Fruit fly (Drosophila melanogaster) whole organism, adult: Measurements from ENCODE around the gene CG32816.

Experiments used
- CG11617 ChIP-seq: fragments of 200-800 bp; sonication (Bioruptor generic); optimal IDR thresholded peaks from 2 replicates; lab custom pipeline; 2017; ENCODE audit warnings: mild to moderate bottlenecking, missing biosample characterization, missing genetic modification reagents, missing genetic modification characterization
- CG12768 ChIP-seq: fragments of 200-800 bp; sonication (Bioruptor generic); optimal IDR thresholded peaks from 2 replicates; lab custom pipeline; 2017; ENCODE audit warnings: missing biosample characterization, missing genetic modification characterization, mild to moderate bottlenecking, moderate library complexity, missing genetic modification reagents
- CG14711 ChIP-seq: fragments of 200-800 bp; sonication (Bioruptor generic); optimal IDR thresholded peaks from 2 replicates; lab custom pipeline; 2018; ENCODE audit warnings: missing biosample characterization, mild to moderate bottlenecking, missing genetic modification characterization, moderate library complexity
- CG1620 ChIP-seq: fragments of 200-800 bp; sonication (Bioruptor generic); optimal IDR thresholded peaks from 2 replicates; lab custom pipeline; 2016; ENCODE audit warnings: missing biosample characterization, missing genetic modification characterization
- CG33017 ChIP-seq: fragments of 200-800 bp; sonication (Bioruptor generic); optimal IDR thresholded peaks from 2 replicates; lab custom pipeline; 2018; ENCODE audit warnings: missing biosample characterization, mild to moderate bottlenecking, missing genetic modification characterization, moderate library complexity
- CG5204 ChIP-seq: fragments of 200-800 bp; sonication (Bioruptor generic); optimal IDR thresholded peaks from 2 replicates; lab custom pipeline; 2016; ENCODE audit warnings: missing biosample characterization, missing genetic modification characterization
- CG7045 ChIP-seq: fragments of 200-800 bp; sonication (Bioruptor generic); optimal IDR thresholded peaks from 2 replicates; lab custom pipeline; 2017; ENCODE audit warnings: missing biosample characterization, mild to moderate bottlenecking, missing genetic modification characterization
- CG7101 ChIP-seq: fragments of 200-800 bp; sonication (Bioruptor generic); optimal IDR thresholded peaks from 2 replicates; lab custom pipeline; 2018; ENCODE audit warnings: missing biosample characterization, mild to moderate bottlenecking, missing genetic modification characterization, moderate library complexity
- Clk ChIP-seq: fragments of 200-800 bp; sonication (Bioruptor generic); optimal IDR thresholded peaks from 2 replicates; lab custom pipeline; 2017; ENCODE audit warnings: missing biosample characterization, missing genetic modification characterization
- Crg-1 ChIP-seq: fragments of 200-800 bp; sonication (Bioruptor generic); optimal IDR thresholded peaks from 2 replicates; lab custom pipeline; 2016; ENCODE audit warnings: missing biosample characterization, missing genetic modification characterization
- Hr96 ChIP-seq: fragments of 200-800 bp; sonication (Bioruptor generic); optimal IDR thresholded peaks from 2 replicates; lab custom pipeline; 2016; ENCODE audit warnings: missing biosample characterization, missing genetic modification characterization
- Mnt ChIP-seq: fragments of 200-800 bp; sonication (Bioruptor generic); optimal IDR thresholded peaks from 2 replicates; lab custom pipeline; 2016; ENCODE audit warnings: missing biosample characterization, mild to moderate bottlenecking, missing genetic modification characterization
- bab1 ChIP-seq: fragments of 200-800 bp; sonication (Bioruptor generic); optimal IDR thresholded peaks from 3 replicates; lab custom pipeline; 2019; ENCODE audit warnings: missing biosample characterization, mild to moderate bottlenecking, missing genetic modification characterization, moderate library complexity
- cic ChIP-seq: fragments of 200-800 bp; sonication (Bioruptor generic); optimal IDR thresholded peaks from 2 replicates; lab custom pipeline; 2017; ENCODE audit warnings: missing biosample characterization, mild to moderate bottlenecking, missing genetic modification characterization, moderate library complexity
- cnc ChIP-seq, 2 experiments: fragments of >200 bp; optimal IDR thresholded peaks; 2 replicates each; lab custom pipeline; 2017
- kay ChIP-seq: fragments of 200-800 bp; sonication (Bioruptor generic); peaks from one replicate; lab custom pipeline; 2016; ENCODE audit warnings: missing biosample characterization, missing genetic modification characterization, borderline replicate concordance
- ovo ChIP-seq: fragments of 200-800 bp; sonication (Bioruptor generic); optimal IDR thresholded peaks from 2 replicates; lab custom pipeline; 2016; ENCODE audit warnings: missing biosample characterization, missing genetic modification characterization
- pad ChIP-seq: fragments of 200-800 bp; sonication (Bioruptor generic); optimal IDR thresholded peaks from 3 replicates; lab custom pipeline; 2017; ENCODE audit warnings: missing biosample characterization, missing genetic modification characterization, mild to moderate bottlenecking, moderate library complexity, missing genetic modification reagents
- tj ChIP-seq: fragments of 200-800 bp; sonication (Bioruptor generic); optimal IDR thresholded peaks from 3 replicates; lab custom pipeline; 2017; ENCODE audit warnings: missing biosample characterization, mild to moderate bottlenecking, missing genetic modification characterization, moderate library complexity
- toe ChIP-seq: fragments of 200-800 bp; sonication (Bioruptor generic); optimal IDR thresholded peaks from 2 replicates; lab custom pipeline; 2016; ENCODE audit warnings: missing biosample characterization, missing genetic modification characterization

CG32816 gene

dm6 chrX:470626-471025 is at the start of gene CG32816:
TSS of gene CG32816 (minus strand) at chrX:470726.
- no peak for TF ChIP-seq Mnt (GFP tag; lab: Kevin White, UChicago)
- no peak for TF ChIP-seq CG7101 (tag; lab: Kevin White, UChicago)
- peak; percentile 55 for TF ChIP-seq ovo
- TF ChIP-seq CG7045 (GFP tag; lab: Kevin White, UChicago), result no peak
- no peak for TF ChIP-seq tj (GFP tag; lab: Kevin White, UChicago)

- TF ChIP-seq CG7101 (tag; lab: Kevin White, UChicago) (no peak), pad (no peak), CG5204 (no peak), CG11617 (GFP tag; lab: Kevin White, UChicago) (no peak), Mnt (GFP tag; lab: Kevin White, UChicago) (no peak), kay (GFP tag; lab: Kevin White, UChicago) (no peak), cic (no peak), CG33017 (tag; lab: Kevin White, UChicago) (no peak), Crg-1 (GFP tag; lab: Kevin White, UChicago) (no peak), Clk (GFP tag; lab: Kevin White, UChicago) (no peak), CG7045 (GFP tag; lab: Kevin White, UChicago) (no peak), Hr96 (no peak)
Measured at dm6 chrX:518858-519257, 48.3 kb upstream of the CG32816 start.

dm6 chrX:515676-516075 is 45.1 kb upstream of the CG32816 start:
- TF ChIP-seq CG7045 (GFP tag; lab: Kevin White, UChicago), result no peak
- no peak for TF ChIP-seq tj (GFP tag; lab: Kevin White, UChicago)
- TF ChIP-seq Hr96, result no peak
- no peak for TF ChIP-seq CG5204
- TF ChIP-seq CG14711 (tag; lab: Kevin White, UChicago), result no peak
- TF ChIP-seq Clk (GFP tag; lab: Kevin White, UChicago), result no peak
- no peak for TF ChIP-seq cic
- no peak for TF ChIP-seq Mnt (GFP tag; lab: Kevin White, UChicago)
- no peak for TF ChIP-seq CG33017 (tag; lab: Kevin White, UChicago)
- no peak for TF ChIP-seq kay (GFP tag; lab: Kevin White, UChicago)
- no peak for TF ChIP-seq cnc (optimal IDR thresholded peaks at IDR 0.05; lab: Kevin White, UChicago)
- TF ChIP-seq ovo, result no peak
- no peak for TF ChIP-seq CG11617 (GFP tag; lab: Kevin White, UChicago)
- TF ChIP-seq Crg-1 (GFP tag; lab: Kevin White, UChicago), result no peak
- no peak for TF ChIP-seq CG7101 (tag; lab: Kevin White, UChicago)

dm6 chrX:512527-512926 is 42.0 kb upstream of the CG32816 start:
- TF ChIP-seq ovo, result no peak
- TF ChIP-seq cic, result no peak
- no peak for TF ChIP-seq CG1620 (GFP tag; lab: Kevin White, UChicago)
- no peak for TF ChIP-seq CG7101 (tag; lab: Kevin White, UChicago)
- no peak for TF ChIP-seq cnc (optimal IDR thresholded peaks at IDR 0.05; lab: Kevin White, UChicago)
- no peak for TF ChIP-seq toe (GFP tag; lab: Kevin White, UChicago)
- no peak for TF ChIP-seq Hr96
- TF ChIP-seq CG12768 (GFP tag; lab: Kevin White, UChicago), result no peak
- TF ChIP-seq kay (GFP tag; lab: Kevin White, UChicago), result no peak
- TF ChIP-seq pad, result no peak

- TF ChIP-seq CG11617 (GFP tag; lab: Kevin White, UChicago) (no peak), Clk (GFP tag; lab: Kevin White, UChicago) (no peak), toe (GFP tag; lab: Kevin White, UChicago) (no peak), CG7101 (tag; lab: Kevin White, UChicago) (no peak), CG7045 (GFP tag; lab: Kevin White, UChicago) (no peak), ovo (no peak)
Measured at dm6 chrX:510528-510927, 40.0 kb upstream of the CG32816 start.

dm6 chrX:509117-509516 is 38.6 kb upstream of the CG32816 start, which contains the start of gene arg:
TSS of gene arg (plus strand) at chrX:509435.
- TF ChIP-seq Crg-1 (GFP tag; lab: Kevin White, UChicago) (no peak), cnc (optimal IDR thresholded peaks at IDR 0.05; lab: Kevin White, UChicago) (no peak), cic (peak; percentile 3)

dm6 chrX:499589-500041 is 29.1 kb upstream of the CG32816 start:
- no peak for TF ChIP-seq kay (GFP tag; lab: Kevin White, UChicago)
- peak; percentile 50 for TF ChIP-seq CG1620 (GFP tag; lab: Kevin White, UChicago)
- peak; percentile 90 for TF ChIP-seq CG7101 (tag; lab: Kevin White, UChicago)
- peak; percentile 81 for TF ChIP-seq pad
- no peak for TF ChIP-seq Hr96
- peak; percentile 82 for TF ChIP-seq bab1 (GFP tag; lab: Kevin White, UChicago)
- no peak for TF ChIP-seq cnc (optimal IDR thresholded peaks at IDR 0.05; lab: Kevin White, UChicago)
- peak; percentile 67 for TF ChIP-seq Crg-1 (GFP tag; lab: Kevin White, UChicago)
- peak; percentile 70 for TF ChIP-seq toe (GFP tag; lab: Kevin White, UChicago)
- peak; percentile 83 for TF ChIP-seq CG12768 (GFP tag; lab: Kevin White, UChicago)
- peak; percentile 77 for TF ChIP-seq Clk (GFP tag; lab: Kevin White, UChicago)
- no peak for TF ChIP-seq CG5204
- peak; percentile 73 for TF ChIP-seq cic
- peak; percentile 75 for TF ChIP-seq CG14711 (tag; lab: Kevin White, UChicago)
- TF ChIP-seq Mnt (GFP tag; lab: Kevin White, UChicago), result peak; percentile 78
- peak; percentile 79 for TF ChIP-seq CG33017 (tag; lab: Kevin White, UChicago)
- TF ChIP-seq tj (GFP tag; lab: Kevin White, UChicago), result peak; percentile 65
- TF ChIP-seq CG11617 (GFP tag; lab: Kevin White, UChicago), result peak; percentile 84
- peak; percentile 59 for TF ChIP-seq ovo
- peak; percentile 83 for TF ChIP-seq CG7045 (GFP tag; lab: Kevin White, UChicago)
